Fruit fly (Drosophila melanogaster): ENCODE data around the gene CASK.
"Not testable (repeated sequence)": the region's sequence is repeated elsewhere in the genome, so short reads cannot be mapped to it uniquely, and the experiment has no call there.

- not testable (repeated sequence) for TF ChIP-seq fru (GFP tag; optimal IDR thresholded peaks at IDR 0.05); OdsH (GFP tag; optimal IDR thresholded peaks at IDR 0.05); Sp1 (GFP tag; optimal IDR thresholded peaks at IDR 0.05); Myc (optimal IDR thresholded peaks at IDR 0.05); usp (GFP tag; optimal IDR thresholded peaks at IDR 0.05); woc (GFP tag; optimal IDR thresholded peaks at IDR 0.05); sage (GFP tag; optimal IDR thresholded peaks at IDR 0.05); N (GFP tag; optimal IDR thresholded peaks at IDR 0.05); dsf (GFP tag; optimal IDR thresholded peaks at IDR 0.05; ENCODE audit: borderline replicate concordance); Hr83 (GFP tag; optimal IDR thresholded peaks at IDR 0.05; ENCODE audit: poor library complexity, severe bottlenecking); psq (GFP tag; optimal IDR thresholded peaks at IDR 0.05); Dfd (GFP tag; optimal IDR thresholded peaks at IDR 0.05); Abd-B (GFP tag; optimal IDR thresholded peaks at IDR 0.05); CG32264 (GFP tag; optimal IDR thresholded peaks at IDR 0.05)
These were observed 86.3 kb downstream of the CASK start, which contains the start of gene Sfp93F for dm6 chr3R:21736196-21736595.

Data from whole organism, wandering third instar larva.